Worm (Caenorhabditis elegans) whole organism, mixed stage, embryonic: ENCODE results near the gene F19G12.9.

Experiments used
- M03D4.4 ChIP-seq: sonication (generic microtip); optimal IDR thresholded peaks from 2 replicates; lab custom pipeline; 2017; ENCODE audit warnings: mild to moderate bottlenecking, missing genetic modification characterization, missing compliant biosample characterization
- bed-3 ChIP-seq: fragments of 200-800 bp; sonication (Bioruptor generic); optimal IDR thresholded peaks from 3 replicates; lab custom pipeline; 2018; ENCODE audit warnings: mild to moderate bottlenecking, missing genetic modification characterization, moderate library complexity, missing compliant biosample characterization
- ceh-43 ChIP-seq: fragments of 200-800 bp; sonication (Bioruptor generic); optimal IDR thresholded peaks from 2 replicates; lab custom pipeline; 2018; ENCODE audit warnings: mild to moderate bottlenecking, missing genetic modification characterization, moderate library complexity, missing compliant biosample characterization
- ces-1 ChIP-seq: fragments of 150-350 bp; optimal IDR thresholded peaks from 2 replicates; lab custom pipeline; 2014; ENCODE audit warnings: missing biosample characterization, missing genetic modification reagents, missing genetic modification characterization
- drap-1 ChIP-seq: fragments of 200-800 bp; sonication (Bioruptor generic); optimal IDR thresholded peaks from 3 replicates; lab custom pipeline; 2018; ENCODE audit warnings: mild to moderate bottlenecking, missing genetic modification characterization, missing compliant biosample characterization
- elt-1 ChIP-seq: sonication (generic microtip); optimal IDR thresholded peaks from 2 replicates; lab custom pipeline; 2017; ENCODE audit warnings: missing genetic modification characterization, mild to moderate bottlenecking, missing compliant biosample characterization, antibody characterized with exemption, moderate library complexity, borderline replicate concordance; ENCODE audit not compliant: insufficient read depth
- ham-2 ChIP-seq: fragments of 200-800 bp; sonication (Bioruptor generic); optimal IDR thresholded peaks from 2 replicates; lab custom pipeline; 2018; ENCODE audit warnings: mild to moderate bottlenecking, missing genetic modification characterization, missing compliant biosample characterization
- hlh-1 ChIP-seq: fragments of 150-350 bp; optimal IDR thresholded peaks from 2 replicates; lab custom pipeline; 2014; ENCODE audit warnings: missing biosample characterization, missing genetic modification reagents, missing genetic modification characterization
- lsy-2 ChIP-seq: fragments of 150-350 bp; optimal IDR thresholded peaks from 2 replicates; lab custom pipeline; 2014; ENCODE audit warnings: missing biosample characterization, missing genetic modification characterization
- mep-1 ChIP-seq: fragments of 150-350 bp; optimal IDR thresholded peaks from 2 replicates; lab custom pipeline; 2017; ENCODE audit warnings: missing biosample characterization, missing genetic modification reagents, missing genetic modification characterization, inconsistent platforms
- nhr-12 ChIP-seq: fragments of 150-350 bp; optimal IDR thresholded peaks from 2 replicates; lab custom pipeline; 2014; ENCODE audit warnings: missing biosample characterization, missing genetic modification characterization
- nhr-2 ChIP-seq: fragments of 150-350 bp; optimal IDR thresholded peaks from 2 replicates; lab custom pipeline; 2014; ENCODE audit warnings: missing biosample characterization, missing genetic modification characterization
- nhr-237 ChIP-seq: fragments of 150-350 bp; optimal IDR thresholded peaks from 2 replicates; lab custom pipeline; 2014; ENCODE audit warnings: missing biosample characterization, missing genetic modification characterization
- unc-120 ChIP-seq: sonication (generic microtip); optimal IDR thresholded peaks from 2 replicates; lab custom pipeline; 2017; ENCODE audit warnings: missing genetic modification characterization, missing compliant biosample characterization; ENCODE audit not compliant: poor library complexity, severe bottlenecking
- zip-8 ChIP-seq: fragments of 150-350 bp; optimal IDR thresholded peaks from 2 replicates; lab custom pipeline; 2014; ENCODE audit warnings: missing biosample characterization, missing genetic modification characterization

The F19G12.9 gene

DNA sequence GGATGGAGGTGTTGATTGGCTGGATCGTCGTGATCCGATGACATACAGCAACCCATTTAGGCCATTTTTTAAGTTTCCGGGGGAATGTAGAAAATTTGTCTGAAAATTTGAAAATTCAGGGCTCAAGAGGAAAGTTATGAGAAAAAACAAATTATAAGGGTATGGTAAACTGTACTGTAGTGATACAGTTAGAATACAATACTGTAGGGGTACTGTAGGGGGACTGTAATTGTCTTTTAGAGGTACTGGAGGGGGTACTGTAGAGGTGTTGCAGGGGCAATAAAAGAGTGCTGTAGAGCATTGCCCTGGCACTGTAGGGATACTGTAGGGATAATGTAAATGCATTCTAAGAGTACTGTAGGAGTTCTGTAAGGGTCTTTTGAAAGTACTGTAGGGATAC is 45.7 kb downstream of the F19G12.9 start, which contains the start of gene D1005.6:
D1005.6 (minus strand) TSS at position 101 of the 400 bp plus-strand sequence.
- TF ChIP-seq nhr-2 (tag; lab: Kevin White, UChicago) (no peak), bed-3 (GFP tag; lab: Kevin White, UChicago) (no peak), unc-120 (tag; lab: Kevin White, UChicago) (no peak), ham-2 (GFP tag; lab: Kevin White, UChicago) (no peak), zip-8 (tag; lab: Kevin White, UChicago) (no peak), mep-1 (tag; lab: Kevin White, UChicago) (no peak), ceh-43 (GFP tag; lab: Kevin White, UChicago) (no peak), drap-1 (no peak), hlh-1 (no peak), nhr-237 (tag; lab: Kevin White, UChicago) (no peak), nhr-12 (no peak), M03D4.4 (tag; lab: Kevin White, UChicago) (no peak)

DNA sequence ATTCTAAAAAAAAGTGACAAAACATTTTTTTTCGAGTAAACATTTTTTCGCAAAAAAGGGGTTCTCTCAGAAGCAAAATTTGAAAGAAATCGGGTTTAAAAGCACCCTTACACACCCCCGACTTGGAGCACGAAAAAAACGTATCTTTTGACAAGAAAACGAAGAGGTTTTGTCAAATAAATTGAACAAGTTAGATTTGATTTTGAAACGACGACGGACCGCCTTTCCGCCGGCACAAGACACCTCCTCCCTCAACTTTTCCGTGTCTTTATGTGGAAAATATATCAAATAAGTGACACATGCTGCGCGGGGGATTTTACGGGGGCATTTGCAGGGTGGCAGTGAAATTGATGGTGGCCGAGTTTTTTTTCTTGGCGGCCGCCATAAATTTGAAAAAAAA is 49.0 kb downstream of the F19G12.9 start:
- TF ChIP-seq ces-1 (GFP tag; lab: Kevin White, UChicago) (peak; percentile 40), elt-1 (tag; lab: Kevin White, UChicago) (no peak), lsy-2 (tag; lab: Kevin White, UChicago) (no peak)
